Fruit fly (Drosophila melanogaster) whole organism, embryonic: ENCODE data around the gene CG9395.

Experiments used
- ATbp ChIP-seq: fragments of 200-800 bp; sonication (Bioruptor generic); optimal IDR thresholded peaks from 2 replicates; lab custom pipeline; 2017; ENCODE audit warnings: missing biosample characterization, mild to moderate bottlenecking, missing genetic modification characterization, missing genetic modification reagents
- Atf6 ChIP-seq: fragments of 200-800 bp; sonication (Bioruptor generic); IDR thresholded peaks from 2 replicates; pipeline ENCODE4 v1.3.6; 2022; ENCODE audit warnings: missing biosample characterization, missing genetic modification characterization
- B-H1 ChIP-seq: fragments of 200-800 bp; sonication (Bioruptor generic); IDR thresholded peaks from 3 replicates; pipeline ENCODE4 v1.3.6; 2022; ENCODE audit warnings: missing biosample characterization, missing genetic modification characterization
- CG10147 ChIP-seq: fragments of 200-800 bp; sonication (Bioruptor generic); optimal IDR thresholded peaks from 2 replicates; lab custom pipeline; 2019; ENCODE audit warnings: missing biosample characterization, mild to moderate bottlenecking, missing genetic modification characterization, moderate library complexity
- CG1024 ChIP-seq: fragments of 200-800 bp; sonication (Bioruptor generic); IDR thresholded peaks from 2 replicates; pipeline ENCODE4 v1.3.6; 2022; ENCODE audit warnings: missing biosample characterization, missing genetic modification characterization
- CG10366 ChIP-seq: fragments of 200-800 bp; sonication (Bioruptor generic); IDR thresholded peaks from 2 replicates; pipeline ENCODE4 v1.3.6; 2022; ENCODE audit warnings: missing biosample characterization, missing genetic modification characterization
- CG10543 ChIP-seq: fragments of 200-800 bp; sonication (Bioruptor generic); optimal IDR thresholded peaks from 3 replicates; lab custom pipeline; 2017; ENCODE audit warnings: missing biosample characterization, mild to moderate bottlenecking, missing genetic modification characterization, moderate library complexity
- CG10959 ChIP-seq: fragments of 200-800 bp; sonication (Bioruptor generic); IDR thresholded peaks from 2 replicates; pipeline ENCODE4 v1.3.6; 2022; ENCODE audit warnings: missing biosample characterization, missing genetic modification characterization
- CG11085 ChIP-seq: fragments of 200-800 bp; sonication (Bioruptor generic); IDR thresholded peaks from 2 replicates; pipeline ENCODE4 v1.3.6; 2022; ENCODE audit warnings: missing biosample characterization, missing genetic modification characterization
- CG12104 ChIP-seq: fragments of 200-800 bp; sonication (Bioruptor generic); optimal IDR thresholded peaks from 3 replicates; lab custom pipeline; 2016; ENCODE audit warnings: missing biosample characterization, missing genetic modification characterization
- CG12659 ChIP-seq: fragments of 200-800 bp; sonication (Bioruptor generic); optimal IDR thresholded peaks from 3 replicates; lab custom pipeline; 2017; ENCODE audit warnings: mild to moderate bottlenecking, missing biosample characterization, missing genetic modification reagents, missing genetic modification characterization
- CG12744 ChIP-seq: fragments of 200-800 bp; sonication (Bioruptor generic); optimal IDR thresholded peaks from 2 replicates; lab custom pipeline; 2016; ENCODE audit warnings: missing biosample characterization, missing genetic modification characterization
- CG12942 ChIP-seq: fragments of 200-800 bp; sonication (Bioruptor generic); optimal IDR thresholded peaks from 3 replicates; lab custom pipeline; 2016; ENCODE audit warnings: missing biosample characterization, missing genetic modification characterization
- CG13775 ChIP-seq: fragments of 200-800 bp; sonication (Bioruptor generic); optimal IDR thresholded peaks from 3 replicates; lab custom pipeline; 2017; ENCODE audit warnings: missing biosample characterization, mild to moderate bottlenecking, missing genetic modification characterization
- CG14860 ChIP-seq: fragments of 200-800 bp; sonication (Bioruptor generic); IDR thresholded peaks from 3 replicates; pipeline ENCODE4 v1.3.6; 2022; ENCODE audit warnings: missing biosample characterization, missing genetic modification characterization; ENCODE audit not compliant: partially characterized antibody
- CG16779 ChIP-seq: fragments of 200-800 bp; sonication (Bioruptor generic); IDR thresholded peaks from 2 replicates; pipeline ENCODE4 v1.3.6; 2022; ENCODE audit warnings: missing biosample characterization, missing genetic modification characterization
- CG16813 ChIP-seq: fragments of 200-800 bp; sonication (Bioruptor generic); IDR thresholded peaks from 3 replicates; pipeline ENCODE4 v1.3.6; 2022; ENCODE audit warnings: missing biosample characterization, missing genetic modification characterization; ENCODE audit not compliant: partially characterized antibody
- CG1832 ChIP-seq: fragments of 200-800 bp; sonication (Bioruptor generic); optimal IDR thresholded peaks from 2 replicates; lab custom pipeline; 2017; ENCODE audit warnings: missing biosample characterization, mild to moderate bottlenecking, missing genetic modification characterization, inconsistent platforms
- CG2199 ChIP-seq: fragments of 200-800 bp; sonication (Bioruptor generic); IDR thresholded peaks from 3 replicates; pipeline ENCODE4 v1.3.6; 2022; ENCODE audit warnings: missing biosample characterization, missing genetic modification characterization
- CG30431 ChIP-seq: fragments of 200-800 bp; sonication (Bioruptor generic); optimal IDR thresholded peaks from 2 replicates; lab custom pipeline; 2017; ENCODE audit warnings: missing biosample characterization, missing genetic modification characterization
- CG33213 ChIP-seq: fragments of 200-800 bp; sonication (Bioruptor generic); optimal IDR thresholded peaks from 3 replicates; lab custom pipeline; 2016; ENCODE audit warnings: missing biosample characterization, missing genetic modification characterization
- CG34422 ChIP-seq: fragments of 200-800 bp; sonication (Bioruptor generic); IDR thresholded peaks from 3 replicates; pipeline ENCODE4 v1.3.6; 2022; ENCODE audit warnings: missing biosample characterization, missing genetic modification characterization
- CG6854 ChIP-seq: fragments of 200-800 bp; sonication (Bioruptor generic); optimal IDR thresholded peaks from 3 replicates; lab custom pipeline; 2017; ENCODE audit warnings: missing biosample characterization, mild to moderate bottlenecking, missing genetic modification characterization
- CG8359 ChIP-seq: fragments of 200-800 bp; sonication (Bioruptor generic); optimal IDR thresholded peaks from 2 replicates; lab custom pipeline; 2017; ENCODE audit warnings: missing biosample characterization, mild to moderate bottlenecking, missing genetic modification characterization, borderline replicate concordance
- CG8388 ChIP-seq: fragments of 200-800 bp; sonication (Bioruptor generic); optimal IDR thresholded peaks from 2 replicates; lab custom pipeline; 2019; ENCODE audit warnings: missing biosample characterization, mild to moderate bottlenecking, missing genetic modification characterization, moderate library complexity
- CG8478 ChIP-seq: fragments of >200 bp; optimal IDR thresholded peaks from 2 replicates; lab custom pipeline; 2018
- CTCF ChIP-seq: fragments of 200-800 bp; sonication (Bioruptor generic); optimal IDR thresholded peaks from 2 replicates; lab custom pipeline; 2017; ENCODE audit warnings: missing biosample characterization, mild to moderate bottlenecking, missing genetic modification characterization, moderate library complexity
- CrebB ChIP-seq: fragments of 200-800 bp; sonication (Bioruptor generic); optimal IDR thresholded peaks from 3 replicates; lab custom pipeline; 2018; ENCODE audit warnings: missing biosample characterization, mild to moderate bottlenecking, missing genetic modification characterization
- D19B ChIP-seq: fragments of 200-800 bp; sonication (Bioruptor generic); optimal IDR thresholded peaks from 2 replicates; lab custom pipeline; 2017; ENCODE audit warnings: missing biosample characterization, mild to moderate bottlenecking, missing genetic modification characterization
- H15 ChIP-seq: fragments of 200-800 bp; sonication (Bioruptor generic); IDR thresholded peaks from 3 replicates; pipeline ENCODE4 v1.3.6; 2022; ENCODE audit warnings: missing biosample characterization, missing genetic modification characterization
- Hey ChIP-seq: fragments of 200-800 bp; sonication (Bioruptor generic); optimal IDR thresholded peaks from 3 replicates; lab custom pipeline; 2018; ENCODE audit warnings: missing biosample characterization, mild to moderate bottlenecking, missing genetic modification characterization
- HmgZ ChIP-seq: fragments of 200-800 bp; sonication (Bioruptor generic); optimal IDR thresholded peaks from 2 replicates; lab custom pipeline; 2018; ENCODE audit warnings: missing biosample characterization, mild to moderate bottlenecking, missing genetic modification characterization
- Hmx ChIP-seq: fragments of 200-800 bp; sonication (Bioruptor generic); optimal IDR thresholded peaks from 2 replicates; lab custom pipeline; 2016; ENCODE audit warnings: missing biosample characterization, missing genetic modification characterization
- Spps ChIP-seq: fragments of 200-800 bp; sonication (Bioruptor generic); optimal IDR thresholded peaks from 2 replicates; lab custom pipeline; 2018; ENCODE audit warnings: missing biosample characterization, mild to moderate bottlenecking, missing genetic modification characterization
- Taf1 ChIP-seq: fragments of 200-800 bp; sonication (Bioruptor generic); IDR thresholded peaks from 2 replicates; pipeline ENCODE4 v1.3.6; 2022; ENCODE audit warnings: missing biosample characterization, missing genetic modification characterization
- btn ChIP-seq: fragments of 200-800 bp; sonication (Bioruptor generic); optimal IDR thresholded peaks from 2 replicates; lab custom pipeline; 2016; ENCODE audit warnings: missing biosample characterization, missing genetic modification characterization
- cad ChIP-seq: fragments of >200 bp; optimal IDR thresholded peaks from 2 replicates; lab custom pipeline; 2017; ENCODE audit warnings: missing biosample characterization, missing genetic modification characterization
- chinmo ChIP-seq: fragments of 200-800 bp; sonication (Bioruptor generic); IDR thresholded peaks from 4 replicates; pipeline ENCODE4 v1.3.6; 2022; ENCODE audit warnings: missing biosample characterization, missing genetic modification characterization; ENCODE audit not compliant: partially characterized antibody
- corto ChIP-seq: fragments of 200-800 bp; sonication (Bioruptor generic); optimal IDR thresholded peaks from 2 replicates; lab custom pipeline; 2016; ENCODE audit warnings: missing biosample characterization, mild to moderate bottlenecking, missing genetic modification characterization, moderate library complexity
- dati ChIP-seq: fragments of 200-800 bp; sonication (Bioruptor generic); IDR thresholded peaks from 2 replicates; pipeline ENCODE4 v1.3.6; 2022; ENCODE audit warnings: missing biosample characterization, missing genetic modification characterization
- dpn ChIP-seq, 2 experiments: fragments of 200-800 bp; sonication (Bioruptor generic); optimal IDR thresholded peaks; 3 replicates each; lab custom pipeline; 2016; ENCODE audit warnings: missing biosample characterization in 2 of 2, missing genetic modification characterization in 2 of 2
- fd102C ChIP-seq: fragments of 200-800 bp; sonication (Bioruptor generic); optimal IDR thresholded peaks from 2 replicates; lab custom pipeline; 2018; ENCODE audit warnings: missing biosample characterization, mild to moderate bottlenecking, missing genetic modification characterization, moderate library complexity
- fd64A ChIP-seq: fragments of 200-800 bp; sonication (Bioruptor generic); optimal IDR thresholded peaks from 3 replicates; lab custom pipeline; 2018; ENCODE audit warnings: missing biosample characterization, mild to moderate bottlenecking, missing genetic modification characterization
- mirr ChIP-seq: fragments of 200-800 bp; sonication (Bioruptor generic); optimal IDR thresholded peaks from 3 replicates; lab custom pipeline; 2018; ENCODE audit warnings: missing biosample characterization, mild to moderate bottlenecking, missing genetic modification characterization
- nerfin-2 ChIP-seq: fragments of 200-800 bp; sonication (Bioruptor generic); IDR thresholded peaks from 2 replicates; pipeline ENCODE4 v1.3.6; 2022; ENCODE audit warnings: missing biosample characterization, missing genetic modification characterization; ENCODE audit not compliant: partially characterized antibody
- otp ChIP-seq: fragments of 200-800 bp; sonication (Bioruptor generic); IDR thresholded peaks from 3 replicates; pipeline ENCODE4, ENCODE4 v1.3.6; 2022; ENCODE audit warnings: missing biosample characterization, missing genetic modification characterization
- pan ChIP-seq, 4 experiments: fragments of >200 bp in 3 of 4; fragments of 200-800 bp in 1 of 4; sonication (Bioruptor generic) in 1 of 4; optimal IDR thresholded peaks in 3 of 4; IDR thresholded peaks in 1 of 4; 2 replicates each; pipeline versions ENCODE4 v1.3.6 to Lab custom; 2017 to 2022; ENCODE audit warnings: missing biosample characterization in 2 of 4, missing genetic modification characterization in 2 of 4, mixed read lengths in 1 of 4
- sc ChIP-seq, 3 experiments: fragments of >200 bp in 2 of 3; fragments of 200-800 bp in 1 of 3; sonication (Bioruptor generic) in 1 of 3; optimal IDR thresholded peaks; 2 replicates in 2 of 3; 3 replicates in 1 of 3; lab custom pipeline; 2017; ENCODE audit warnings: mild to moderate bottlenecking in 1 of 3, missing biosample characterization in 1 of 3, missing genetic modification characterization in 1 of 3, missing genetic modification reagents in 1 of 3
- sens-2 ChIP-seq: fragments of 200-800 bp; sonication (Bioruptor generic); IDR thresholded peaks from 2 replicates; pipeline ENCODE4 v1.3.6; 2022; ENCODE audit warnings: missing biosample characterization, missing genetic modification characterization
- shn ChIP-seq: fragments of 200-800 bp; sonication (Bioruptor generic); optimal IDR thresholded peaks from 3 replicates; lab custom pipeline; 2016; ENCODE audit warnings: missing biosample characterization, missing genetic modification characterization

CG9395 gene

dm6 chr2L:13394903-13395302 is 40.0 kb upstream of the CG9395 start, which contains the start of gene RpL24 (continued):
- TF ChIP-seq CG13775 (GFP tag; lab: Kevin White, UChicago) (peak; percentile 96), chinmo (GFP tag; lab: Robert Waterston, UW) (no peak), CG12744 (GFP tag; lab: Kevin White, UChicago) (peak; percentile 87), CG16779 (GFP tag; lab: Robert Waterston, UW) (peak; percentile 85), CG6854 (GFP tag; lab: Kevin White, UChicago) (peak; percentile 95), btn (GFP tag; lab: Kevin White, UChicago) (peak; percentile 89), CG14860 (GFP tag; lab: Robert Waterston, UW) (no peak), otp (peak; percentile 95), D19B (GFP tag; lab: Kevin White, UChicago) (peak; percentile 80), CG30431 (GFP tag; lab: Kevin White, UChicago) (peak; percentile 72), CG8478 (no peak), sc (optimal IDR thresholded peaks at IDR 0.05; lab: Kevin White, UChicago) (no peak), sc (GFP tag; optimal IDR thresholded peaks at IDR 0.05; lab: Kevin White, UChicago) (peak; percentile 88), B-H1 (GFP tag; lab: Robert Waterston, UW) (peak; percentile 53; the same call in 1 of the 3 replicates), shn (GFP tag; lab: Kevin White, UChicago) (peak; percentile 89), CG34422 (GFP tag; lab: Robert Waterston, UW) (peak; percentile 90; the same call in 2 of the 3 replicates), CrebB (tag; lab: Kevin White, UChicago) (peak; percentile 93), CG12104 (GFP tag; lab: Kevin White, UChicago) (peak; percentile 91), H15 (peak; percentile 87), fd64A (GFP tag; lab: Kevin White, UChicago) (peak; percentile 93), CG11085 (GFP tag; lab: Robert Waterston, UW) (peak; percentile 85), CG8388 (GFP tag; lab: Kevin White, UChicago) (peak; percentile 87), sens-2 (GFP tag; lab: Robert Waterston, UW) (peak; percentile 91), CG1024 (GFP tag; lab: Robert Waterston, UW) (peak; percentile 77), corto (GFP tag; lab: Kevin White, UChicago) (no peak), CG33213 (GFP tag; lab: Kevin White, UChicago) (peak; percentile 97), CTCF (GFP tag; lab: Kevin White, UChicago) (peak; percentile 65), CG10366 (GFP tag; lab: Robert Waterston, UW) (peak; percentile 78), cad (GFP tag; lab: Kevin White, UChicago) (no peak), dpn (GFP tag; optimal IDR thresholded peaks at IDR 0.05; lab: Kevin White, UChicago) (peak; percentile 80 to 92), mirr (GFP tag; lab: Kevin White, UChicago) (peak; percentile 97), Spps (peak; percentile 79), dati (GFP tag; lab: Robert Waterston, UW) (peak; percentile 78; the same call in 1 of the 2 replicates), pan (optimal IDR thresholded peaks at IDR 0.05; lab: Kevin White, UChicago) (no peak), pan (GFP tag; optimal IDR thresholded peaks at IDR 0.05 in 1 of 2, IDR thresholded peaks at IDR 0.05 in 1 of 2) (peak in 1 of 2 experiments; percentile 88), HmgZ (tag; lab: Kevin White, UChicago) (peak; percentile 90), CG12942 (GFP tag; lab: Kevin White, UChicago) (peak; percentile 77), CG10543 (GFP tag; lab: Kevin White, UChicago) (peak; percentile 96), CG8359 (GFP tag; lab: Kevin White, UChicago) (peak; percentile 85), ATbp (peak; percentile 92), CG2199 (no peak), Atf6 (GFP tag; lab: Robert Waterston, UW) (peak; percentile 90), CG10959 (peak; percentile 73), Hmx (GFP tag; lab: Kevin White, UChicago) (peak; percentile 57), CG16813 (GFP tag; lab: Robert Waterston, UW) (no peak), nerfin-2 (no peak), CG1832 (GFP tag; lab: Kevin White, UChicago) (no peak), CG12659 (GFP tag; lab: Kevin White, UChicago) (peak; percentile 95), CG10147 (GFP tag; lab: Kevin White, UChicago) (peak; percentile 85), Taf1 (GFP tag; lab: Robert Waterston, UW) (peak; percentile 53; the same call in 1 of the 2 replicates), fd102C (GFP tag; lab: Kevin White, UChicago) (peak; percentile 93), Hey (tag; lab: Kevin White, UChicago) (peak; percentile 85)
